Worm (Caenorhabditis elegans) whole organism, L2 larva: Measurements from ENCODE around the gene C08H9.15.

ENCODE experiments used
- C34F6.9 ChIP-seq: fragments of 150-350 bp; optimal IDR thresholded peaks from 2 replicates; lab custom pipeline; 2014; ENCODE audit warnings: missing biosample characterization, missing genetic modification characterization
- F13H6.1 ChIP-seq: sonication (generic microtip); optimal IDR thresholded peaks from 2 replicates; lab custom pipeline; 2016; ENCODE audit warnings: missing genetic modification characterization, missing compliant biosample characterization
- R02D3.7 ChIP-seq: fragments of 150-350 bp; optimal IDR thresholded peaks from 2 replicates; lab custom pipeline; 2014; ENCODE audit warnings: missing biosample characterization, missing genetic modification characterization
- alr-1 ChIP-seq: fragments of 150-350 bp; optimal IDR thresholded peaks from 2 replicates; lab custom pipeline; 2014; ENCODE audit warnings: missing biosample characterization, missing genetic modification characterization
- ama-1 ChIP-seq: fragments of 150-350 bp; optimal IDR thresholded peaks from 2 replicates; lab custom pipeline; 2018; ENCODE audit warnings: inconsistent platforms
- ceh-82 ChIP-seq: fragments of 150-350 bp; optimal IDR thresholded peaks from 2 replicates; lab custom pipeline; 2014; ENCODE audit warnings: missing biosample characterization, missing genetic modification characterization
- elt-3 ChIP-seq: sonication (generic microtip); optimal IDR thresholded peaks from 2 replicates; lab custom pipeline; 2017; ENCODE audit warnings: missing biosample characterization, missing genetic modification characterization
- mbf-1 ChIP-seq: sonication (generic microtip); optimal IDR thresholded peaks from 2 replicates; lab custom pipeline; 2017; ENCODE audit warnings: missing biosample characterization, missing genetic modification characterization
- nhr-12 ChIP-seq: fragments of 150-350 bp; optimal IDR thresholded peaks from 2 replicates; lab custom pipeline; 2014; ENCODE audit warnings: missing biosample characterization, missing genetic modification characterization
- nhr-77 ChIP-seq: fragments of 150-350 bp; optimal IDR thresholded peaks from 2 replicates; lab custom pipeline; 2014; ENCODE audit warnings: missing biosample characterization, missing genetic modification characterization
- sma-9 ChIP-seq, 2 experiments: fragments of 150-350 bp in 1 of 2; sonication (generic microtip) in 1 of 2; optimal IDR thresholded peaks; 2 replicates each; lab custom pipeline; 2014 to 2016; ENCODE audit warnings: missing genetic modification characterization in 2 of 2, mild to moderate bottlenecking in 1 of 2, missing biosample characterization in 1 of 2, missing compliant biosample characterization in 1 of 2, missing genetic modification reagents in 1 of 2, moderate library complexity in 1 of 2
- snpc-4 ChIP-seq: fragments of 150-350 bp; optimal IDR thresholded peaks from 2 replicates; lab custom pipeline; 2014; ENCODE audit warnings: missing biosample characterization, missing genetic modification characterization
- unc-62 ChIP-seq: fragments of 150-350 bp; optimal IDR thresholded peaks from 2 replicates; lab custom pipeline; 2014; ENCODE audit warnings: missing biosample characterization, missing genetic modification reagents, missing genetic modification characterization

- no peak for TF ChIP-seq ceh-82 (tag; lab: Kevin White, UChicago)
- no peak for TF ChIP-seq nhr-12 (tag; lab: Kevin White, UChicago)
- TF ChIP-seq elt-3 (tag; lab: Kevin White, UChicago): no peak
- no peak for TF ChIP-seq F13H6.1
- no peak for TF ChIP-seq alr-1 (tag; lab: Kevin White, UChicago)
- TF ChIP-seq unc-62 (GFP tag; lab: Kevin White, UChicago): no peak
- TF ChIP-seq snpc-4 (tag; lab: Kevin White, UChicago): no peak
- TF ChIP-seq nhr-77 (tag; lab: Kevin White, UChicago): no peak
- no peak for TF ChIP-seq R02D3.7 (tag; lab: Kevin White, UChicago)
- no peak for TF ChIP-seq sma-9 (GFP tag; optimal IDR thresholded peaks at IDR 0.05; lab: Kevin White, UChicago)
- TF ChIP-seq sma-9 (tag; optimal IDR thresholded peaks at IDR 0.05; lab: Kevin White, UChicago): no peak
- TF ChIP-seq ama-1 (lab: Kevin White, UChicago): no peak
- TF ChIP-seq C34F6.9 (tag; lab: Kevin White, UChicago): no peak
- no peak for TF ChIP-seq mbf-1 (tag; lab: Kevin White, UChicago)
These were observed 39.5 kb downstream of the C08H9.15 start, which contains the start of gene pho-10 for ce11 chrII:9920468-9920867.
